Worm (Caenorhabditis elegans): ENCODE measurements around the gene K06B9.6.

The K06B9.6 gene

ce11 chrIV:4173789-4174188 is 22.8 kb downstream of the K06B9.6 start, which contains the start of gene rnp-3:
TSS of gene rnp-3 (plus strand) at chrIV:4174089.
- TF ChIP-seq mml-1 (tag; optimal IDR thresholded peaks at IDR 0.05) (no peak), lin-15B (tag; optimal IDR thresholded peaks at IDR 0.05) (no peak), nhr-67 (tag; optimal IDR thresholded peaks at IDR 0.05) (no peak), lsy-12 (tag; optimal IDR thresholded peaks at IDR 0.05) (no peak), lin-39 (tag; optimal IDR thresholded peaks at IDR 0.05) (no peak), nhr-237 (tag; optimal IDR thresholded peaks at IDR 0.05) (no peak), elt-3 (tag; optimal IDR thresholded peaks at IDR 0.05) (no peak), ztf-11 (tag; optimal IDR thresholded peaks at IDR 0.05) (no peak), ceh-9 (tag; optimal IDR thresholded peaks at IDR 0.05) (no peak), skn-1 (tag; optimal IDR thresholded peaks at IDR 0.05) (no peak), nhr-25 (tag; optimal IDR thresholded peaks at IDR 0.05) (no peak), ztf-4 (tag; optimal IDR thresholded peaks at IDR 0.05) (no peak)

ce11 chrIV:4172242-4172641 is 24.4 kb downstream of the K06B9.6 start:
- no peak for TF ChIP-seq ztf-11 (tag; optimal IDR thresholded peaks at IDR 0.05)
- no peak for TF ChIP-seq mml-1 (tag; optimal IDR thresholded peaks at IDR 0.05)

DNA sequence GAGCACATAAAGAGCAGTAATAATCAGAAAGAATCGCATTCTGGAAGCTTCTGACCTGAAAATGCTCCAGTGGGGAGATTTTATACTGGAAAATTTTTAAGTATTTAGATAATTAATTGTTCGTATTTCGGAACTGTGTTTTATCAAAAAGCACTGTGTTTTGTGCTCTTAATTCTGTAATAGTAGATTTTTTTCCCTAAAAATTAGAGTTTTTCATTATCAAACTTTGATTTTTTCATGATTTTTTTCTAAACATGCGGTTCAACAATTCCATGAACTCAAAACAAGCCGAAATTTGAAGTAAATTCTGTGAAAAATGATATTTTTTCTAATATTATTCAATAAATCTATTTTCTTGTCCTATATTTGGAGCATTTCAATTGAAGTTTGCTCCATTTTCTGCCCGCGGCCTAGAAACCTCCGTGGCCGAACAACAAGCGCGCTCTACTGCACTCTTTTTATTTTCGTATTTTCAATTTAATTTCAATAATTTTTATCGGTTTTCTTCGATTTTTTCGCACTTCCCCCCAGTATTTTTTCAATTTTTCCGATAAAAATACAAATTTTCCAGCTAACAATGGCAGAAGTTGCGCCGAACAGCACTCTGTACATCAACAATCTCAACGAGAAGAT is 25.0 kb downstream of the K06B9.6 start, which contains the start of the genes K08D10.13 and rnp-2:
Gene K08D10.13, minus strand, starts transcription at position 51 of the 633 bp plus-strand sequence.
Gene rnp-2, plus strand, starts transcription at position 546 of the 633 bp plus-strand sequence.
- TF ChIP-seq aly-2 (tag; optimal IDR thresholded peaks at IDR 0.05) (no peak), nhr-67 (tag; optimal IDR thresholded peaks at IDR 0.05) (no peak), lin-15B (tag; optimal IDR thresholded peaks at IDR 0.05) (peak; percentile 87), snpc-4 (tag; optimal IDR thresholded peaks at IDR 0.05) (peak; percentile 75), egl-27 (tag; optimal IDR thresholded peaks at IDR 0.05) (no peak), nhr-11 (tag; optimal IDR thresholded peaks at IDR 0.05) (no peak), elt-2 (tag; optimal IDR thresholded peaks at IDR 0.05) (peak; percentile 3)

DNA sequence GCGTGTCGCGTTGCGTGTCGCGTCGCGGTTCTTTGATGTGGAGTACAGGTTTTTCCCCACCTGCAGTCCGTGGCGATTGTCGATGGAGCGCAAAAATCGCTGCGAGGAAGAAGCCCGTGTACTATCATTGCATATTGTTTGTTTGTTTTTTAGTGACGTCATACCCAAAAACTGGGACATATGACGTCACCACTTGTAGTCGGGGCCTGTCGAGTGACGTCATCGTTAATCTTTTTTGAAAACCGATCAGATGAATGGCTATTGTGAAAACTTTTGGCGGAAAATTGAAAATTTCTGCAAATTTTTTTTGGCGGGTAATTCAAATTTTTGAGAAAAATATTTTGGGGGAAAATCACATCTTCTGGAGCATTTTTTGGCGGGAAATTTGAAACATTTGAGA is 29.3 kb downstream of the K06B9.6 start:
- TF ChIP-seq ama-1 (optimal IDR thresholded peaks at IDR 0.05) (no peak), aly-2 (tag; optimal IDR thresholded peaks at IDR 0.05) (no peak)

DNA sequence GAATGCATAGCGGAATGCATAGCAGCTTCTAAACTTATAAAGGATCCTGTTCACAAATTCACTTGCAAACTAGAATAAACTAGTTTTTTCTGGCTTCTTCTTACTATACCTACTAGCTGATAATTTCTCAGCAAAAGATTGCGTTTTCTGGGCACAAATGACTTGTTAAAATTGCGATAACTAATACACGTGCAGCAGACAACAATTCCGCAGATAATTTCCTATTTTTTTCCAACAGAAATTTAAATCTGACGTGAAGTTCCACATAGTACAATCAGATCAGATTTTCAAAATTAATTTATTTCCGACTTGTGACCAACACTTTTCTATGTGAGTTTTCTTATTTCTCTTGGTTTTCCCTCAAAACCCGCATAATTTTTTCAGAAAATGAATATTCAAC is 32.2 kb downstream of the K06B9.6 start, which contains the start of gene scrm-8:
Gene scrm-8, plus strand, starts transcription at position 301 of the 400 bp plus-strand sequence.
- TF ChIP-seq egl-27 (tag; optimal IDR thresholded peaks at IDR 0.05), result no peak
- no peak for TF ChIP-seq ceh-9 (tag; optimal IDR thresholded peaks at IDR 0.05)
- no peak for TF ChIP-seq ceh-16 (tag; optimal IDR thresholded peaks at IDR 0.05)
- TF ChIP-seq R02D3.7 (tag; optimal IDR thresholded peaks at IDR 0.05), result no peak
- TF ChIP-seq eor-1 (tag; optimal IDR thresholded peaks at IDR 0.05), result no peak
- TF ChIP-seq zag-1 (tag; optimal IDR thresholded peaks at IDR 0.05), result no peak
- TF ChIP-seq nfya-1 (tag; optimal IDR thresholded peaks at IDR 0.05; ENCODE audit: insufficient read depth), result no peak

ce11 chrIV:4162121-4162520 is 34.5 kb downstream of the K06B9.6 start, which contains the start of gene scrm-5:
TSS of gene scrm-5 (plus strand) at chrIV:4162421.
- no peak for TF ChIP-seq mdl-1 (tag; optimal IDR thresholded peaks at IDR 0.05)

- peak; percentile 51 for TF ChIP-seq elt-2 (tag; optimal IDR thresholded peaks at IDR 0.05)
- TF ChIP-seq nhr-77 (tag; optimal IDR thresholded peaks at IDR 0.05), result no peak
- TF ChIP-seq skn-1 (tag; optimal IDR thresholded peaks at IDR 0.05), result no peak
- TF ChIP-seq nfya-1 (tag; optimal IDR thresholded peaks at IDR 0.05; ENCODE audit: insufficient read depth), result no peak
- TF ChIP-seq ceh-28 (tag; optimal IDR thresholded peaks at IDR 0.05), result no peak
- TF ChIP-seq egl-27 (tag; optimal IDR thresholded peaks at IDR 0.05), result no peak
Observed at ce11 chrIV:4154641-4155040, 42.0 kb downstream of the K06B9.6 start, which contains the start of gene K08D10.14. TSS of gene K08D10.14 (plus strand) at chrIV:4154941.

DNA sequence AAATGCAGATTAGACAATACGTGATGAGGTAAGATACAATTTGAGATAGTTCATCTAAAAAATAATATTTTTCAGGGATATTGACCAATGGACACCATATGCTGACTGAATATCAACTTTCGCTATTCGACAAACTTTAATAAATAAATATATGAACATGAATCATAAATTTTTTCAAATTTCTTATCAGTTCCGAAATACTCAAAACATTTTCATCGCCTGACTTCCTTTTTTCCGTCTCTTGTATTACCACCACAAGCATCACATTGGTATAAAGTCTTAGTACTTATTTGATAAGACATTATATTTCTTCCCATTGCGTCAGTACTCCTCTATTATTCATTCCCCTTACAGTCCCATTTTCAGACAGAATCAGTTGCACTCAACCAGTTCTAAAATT is 44.5 kb downstream of the K06B9.6 start, which contains the start of the genes K08D10.10 and R07C12.1:
Gene K08D10.10, plus strand, starts transcription at position 93 of the 400 bp plus-strand sequence.
Gene R07C12.1, plus strand, starts transcription at position 314 of the 400 bp plus-strand sequence.
- TF ChIP-seq jun-1 (tag; optimal IDR thresholded peaks at IDR 0.05), result peak; percentile 10
- peak; percentile 74 for TF ChIP-seq elt-2 (tag; optimal IDR thresholded peaks at IDR 0.05)
- no peak for TF ChIP-seq ztf-11 (tag; optimal IDR thresholded peaks at IDR 0.05)
- no peak for TF ChIP-seq unc-39 (tag; optimal IDR thresholded peaks at IDR 0.05)
